Fruit fly (Drosophila melanogaster) whole organism: ENCODE measurements around the gene dgt4.

Experiments
- CG8478 ChIP-seq: fragments of >200 bp; optimal IDR thresholded peaks from 2 replicates; lab custom pipeline; 2018; ENCODE audit warnings: inconsistent platforms
- Dll ChIP-seq: fragments of >200 bp; optimal IDR thresholded peaks from 2 replicates; lab custom pipeline; 2017
- EcR ChIP-seq, 2 experiments: fragments of >200 bp; optimal IDR thresholded peaks; 2 replicates each; lab custom pipeline; 2017; ENCODE audit warnings: missing biosample characterization in 2 of 2, missing genetic modification characterization in 2 of 2, missing genetic modification reagents in 2 of 2
- pan ChIP-seq: fragments of >200 bp; optimal IDR thresholded peaks from 2 replicates; lab custom pipeline; 2017
- psq ChIP-seq: fragments of >200 bp; optimal IDR thresholded peaks from 2 replicates; lab custom pipeline; 2017
- usp ChIP-seq: fragments of >200 bp; optimal IDR thresholded peaks from 2 replicates; lab custom pipeline; 2017; ENCODE audit warnings: missing biosample characterization, missing genetic modification characterization, mixed read lengths

Gene dgt4

dm6 chrX:4108612-4109173, 4.8 kb upstream of the dgt4 start:
- TF ChIP-seq psq (no peak), Dll (no peak), usp (GFP tag; lab: Kevin White, UChicago) (no peak), pan (no peak), EcR (GFP tag; optimal IDR thresholded peaks at IDR 0.05; lab: Kevin White, UChicago) (no peak)

dm6 chrX:4116834-4117736, 3.6 kb downstream of the dgt4 start, which contains the start of the genes tyf and Tip60:
TSS of gene tyf (plus strand) at chrX:4117020.
TSS of gene Tip60 (minus strand) at chrX:4117487.
- TF ChIP-seq Dll (no peak), pan (no peak), psq (no peak), usp (GFP tag; lab: Kevin White, UChicago) (no peak), EcR (GFP tag; optimal IDR thresholded peaks at IDR 0.05; lab: Kevin White, UChicago) (no peak), CG8478 (no peak)

dm6 chrX:4119582-4119981, 6.1 kb downstream of the dgt4 start:
- TF ChIP-seq EcR (GFP tag; optimal IDR thresholded peaks at IDR 0.05; lab: Kevin White, UChicago): no peak
- no peak for TF ChIP-seq CG8478
- TF ChIP-seq Dll: no peak
- TF ChIP-seq pan: no peak
- no peak for TF ChIP-seq psq
- TF ChIP-seq usp (GFP tag; lab: Kevin White, UChicago): no peak

- TF ChIP-seq pan: no peak
- no peak for TF ChIP-seq psq
- TF ChIP-seq CG8478: no peak
- TF ChIP-seq usp (GFP tag; lab: Kevin White, UChicago): no peak
- TF ChIP-seq Dll: no peak
- no peak for TF ChIP-seq EcR (GFP tag; optimal IDR thresholded peaks at IDR 0.05; lab: Kevin White, UChicago)
Observed at dm6 chrX:4131049-4131629, 17.6 kb downstream of the dgt4 start, which contains the start of gene GlcAT-I. TSS of gene GlcAT-I (plus strand) at chrX:4131211.

- TF ChIP-seq EcR (GFP tag; optimal IDR thresholded peaks at IDR 0.05; lab: Kevin White, UChicago) (no peak), Dll (no peak), pan (no peak)
Observed at dm6 chrX:4139043-4139442, 25.5 kb downstream of the dgt4 start.

- TF ChIP-seq usp (GFP tag; lab: Kevin White, UChicago) (no peak), psq (no peak), EcR (GFP tag; optimal IDR thresholded peaks at IDR 0.05; lab: Kevin White, UChicago) (no peak), Dll (no peak), pan (no peak), CG8478 (no peak)
Observed at dm6 chrX:4150989-4151388, 37.5 kb downstream of the dgt4 start.
